Fruit fly (Drosophila melanogaster) whole organism, embryonic: ENCODE measurements around the gene CG14882.
A peak's percentile ranks its signal among the peaks of the same experiment; 100 is the strongest.

Source experiments
- Bdp1 ChIP-seq: fragments of 200-800 bp; sonication (Bioruptor generic); optimal IDR thresholded peaks from 3 replicates; lab custom pipeline; 2016; ENCODE audit warnings: missing biosample characterization, missing genetic modification characterization
- Bteb2 ChIP-seq: fragments of 200-800 bp; sonication (Bioruptor generic); optimal IDR thresholded peaks from 2 replicates; lab custom pipeline; 2016; ENCODE audit warnings: missing biosample characterization, missing genetic modification characterization
- CG10209 ChIP-seq: fragments of 200-800 bp; sonication (Bioruptor generic); optimal IDR thresholded peaks from 3 replicates; lab custom pipeline; 2017; ENCODE audit warnings: missing biosample characterization, mild to moderate bottlenecking, missing genetic modification characterization, missing genetic modification reagents
- CG11085 ChIP-seq: fragments of 200-800 bp; sonication (Bioruptor generic); IDR thresholded peaks from 2 replicates; pipeline ENCODE4 v1.3.6; 2022; ENCODE audit warnings: missing biosample characterization, missing genetic modification characterization
- CG11093 ChIP-seq: fragments of 200-800 bp; sonication (Bioruptor generic); IDR thresholded peaks from 3 replicates; pipeline ENCODE4 v1.3.6; 2022; ENCODE audit warnings: missing biosample characterization, missing genetic modification characterization
- CG12155 ChIP-seq: fragments of 200-800 bp; sonication (Bioruptor generic); optimal IDR thresholded peaks from 3 replicates; lab custom pipeline; 2016; ENCODE audit warnings: missing biosample characterization, missing genetic modification characterization
- CG17186 ChIP-seq: fragments of 200-800 bp; sonication (Bioruptor generic); optimal IDR thresholded peaks from 3 replicates; lab custom pipeline; 2017; ENCODE audit warnings: missing biosample characterization, missing genetic modification reagents, missing genetic modification characterization
- CG17359 ChIP-seq: fragments of 200-800 bp; sonication (Bioruptor generic); optimal IDR thresholded peaks from 3 replicates; lab custom pipeline; 2018; ENCODE audit warnings: missing biosample characterization, mild to moderate bottlenecking, missing genetic modification characterization, moderate library complexity
- CG17612 ChIP-seq: fragments of 200-800 bp; sonication (Bioruptor generic); IDR thresholded peaks from 2 replicates; pipeline ENCODE4 v1.3.6; 2022; ENCODE audit warnings: missing biosample characterization, missing genetic modification characterization
- CG2712 ChIP-seq: fragments of 200-800 bp; optimal IDR thresholded peaks from 3 replicates; lab custom pipeline; 2019; ENCODE audit warnings: missing biosample characterization, mild to moderate bottlenecking, missing genetic modification characterization, moderate library complexity
- CG30431 ChIP-seq: fragments of 200-800 bp; sonication (Bioruptor generic); optimal IDR thresholded peaks from 2 replicates; lab custom pipeline; 2017; ENCODE audit warnings: missing biosample characterization, missing genetic modification characterization
- CG31365 ChIP-seq: fragments of 200-800 bp; sonication (Bioruptor generic); optimal IDR thresholded peaks from 2 replicates; lab custom pipeline; 2018; ENCODE audit warnings: missing biosample characterization, mild to moderate bottlenecking, missing genetic modification characterization
- CG32772 ChIP-seq: fragments of 200-800 bp; sonication (Bioruptor generic); IDR thresholded peaks from 2 replicates; pipeline ENCODE4 v1.3.6; 2022; ENCODE audit warnings: missing biosample characterization, missing genetic modification characterization
- CG33213 ChIP-seq: fragments of 200-800 bp; sonication (Bioruptor generic); optimal IDR thresholded peaks from 3 replicates; lab custom pipeline; 2016; ENCODE audit warnings: missing biosample characterization, missing genetic modification characterization
- CG3847 ChIP-seq: fragments of 200-800 bp; sonication (Bioruptor generic); IDR thresholded peaks from 2 replicates; pipeline ENCODE4 v1.3.6; 2022; ENCODE audit warnings: missing biosample characterization, missing genetic modification characterization
- CG4404 ChIP-seq: fragments of 200-800 bp; sonication (Bioruptor generic); IDR thresholded peaks from 2 replicates; pipeline ENCODE4 v1.3.6; 2022; ENCODE audit warnings: missing biosample characterization, missing genetic modification characterization
- CG6765 ChIP-seq: fragments of 200-800 bp; sonication (Bioruptor generic); optimal IDR thresholded peaks from 3 replicates; lab custom pipeline; 2017; ENCODE audit warnings: missing biosample characterization, mild to moderate bottlenecking, missing genetic modification characterization
- CG7987 ChIP-seq: fragments of 200-800 bp; sonication (Bioruptor generic); optimal IDR thresholded peaks from 2 replicates; lab custom pipeline; 2018; ENCODE audit warnings: missing biosample characterization, mild to moderate bottlenecking, missing genetic modification characterization, moderate library complexity
- CG9817 ChIP-seq: fragments of 200-800 bp; sonication (Bioruptor generic); optimal IDR thresholded peaks from 2 replicates; lab custom pipeline; 2018; ENCODE audit warnings: missing biosample characterization, mild to moderate bottlenecking, missing genetic modification characterization, moderate library complexity
- CG9932 ChIP-seq: fragments of 200-800 bp; sonication (Bioruptor generic); IDR thresholded peaks from 2 replicates; pipeline ENCODE4 v1.3.6; 2022; ENCODE audit warnings: missing biosample characterization, missing genetic modification characterization
- D ChIP-seq, 2 experiments: fragments of 200-800 bp in 1 of 2; fragments of >200 bp in 1 of 2; sonication (Bioruptor generic) in 1 of 2; optimal IDR thresholded peaks; 2 replicates in 1 of 2; 3 replicates in 1 of 2; lab custom pipeline; 2017; ENCODE audit warnings: mild to moderate bottlenecking in 1 of 2, missing biosample characterization in 1 of 2, missing genetic modification characterization in 1 of 2, missing genetic modification reagents in 1 of 2
- Dad ChIP-seq: fragments of 200-800 bp; sonication (Bioruptor generic); optimal IDR thresholded peaks from 3 replicates; lab custom pipeline; 2016; ENCODE audit warnings: missing biosample characterization, missing genetic modification characterization
- Dbx ChIP-seq: fragments of 200-800 bp; sonication (Bioruptor generic); IDR thresholded peaks from 3 replicates; pipeline ENCODE4 v1.3.6; 2022; ENCODE audit warnings: missing biosample characterization, missing genetic modification characterization
- Dp ChIP-seq: fragments of 200-800 bp; sonication (Bioruptor generic); optimal IDR thresholded peaks from 2 replicates; lab custom pipeline; 2018; ENCODE audit warnings: missing biosample characterization, mild to moderate bottlenecking, missing genetic modification characterization, moderate library complexity
- Ets65A ChIP-seq: fragments of 200-800 bp; sonication (Bioruptor generic); peaks from one replicate; lab custom pipeline; 2016; ENCODE audit warnings: missing biosample characterization, missing genetic modification characterization
- HmgZ ChIP-seq: fragments of 200-800 bp; sonication (Bioruptor generic); optimal IDR thresholded peaks from 2 replicates; lab custom pipeline; 2018; ENCODE audit warnings: missing biosample characterization, mild to moderate bottlenecking, missing genetic modification characterization
- MBD-R2 ChIP-seq: fragments of 200-800 bp; sonication (Bioruptor generic); IDR thresholded peaks from 2 replicates; pipeline ENCODE4 v1.3.6; 2022; ENCODE audit warnings: missing biosample characterization, missing genetic modification characterization
- Myb ChIP-seq: fragments of 200-800 bp; sonication (Bioruptor generic); optimal IDR thresholded peaks from 2 replicates; lab custom pipeline; 2016; ENCODE audit warnings: missing biosample characterization, missing genetic modification characterization
- Sox102F ChIP-seq: fragments of 200-800 bp; sonication (Bioruptor generic); optimal IDR thresholded peaks from 2 replicates; lab custom pipeline; 2018; ENCODE audit warnings: missing biosample characterization, mild to moderate bottlenecking, missing genetic modification characterization, moderate library complexity
- Taf1 ChIP-seq: fragments of 200-800 bp; sonication (Bioruptor generic); IDR thresholded peaks from 2 replicates; pipeline ENCODE4 v1.3.6; 2022; ENCODE audit warnings: missing biosample characterization, missing genetic modification characterization
- Xrp1 ChIP-seq: fragments of 200-800 bp; sonication (Bioruptor generic); IDR thresholded peaks from 2 replicates; pipeline ENCODE4 v1.3.6; 2022; ENCODE audit warnings: missing biosample characterization, missing genetic modification characterization
- cas ChIP-seq: fragments of 200-800 bp; sonication (Bioruptor generic); IDR thresholded peaks from 2 replicates; pipeline ENCODE4 v1.3.6; 2022; ENCODE audit warnings: missing biosample characterization, missing genetic modification characterization
- chn ChIP-seq: fragments of 200-800 bp; sonication (Bioruptor generic); optimal IDR thresholded peaks from 2 replicates; lab custom pipeline; 2016; ENCODE audit warnings: missing biosample characterization, missing genetic modification characterization
- disco-r ChIP-seq: fragments of 200-800 bp; sonication (Bioruptor generic); optimal IDR thresholded peaks from 2 replicates; lab custom pipeline; 2016; ENCODE audit warnings: missing biosample characterization, missing genetic modification characterization
- dpn ChIP-seq, 2 experiments: fragments of 200-800 bp; sonication (Bioruptor generic); optimal IDR thresholded peaks; 3 replicates each; lab custom pipeline; 2016; ENCODE audit warnings: missing biosample characterization in 2 of 2, missing genetic modification characterization in 2 of 2
- ewg ChIP-seq: fragments of 200-800 bp; sonication (Bioruptor generic); optimal IDR thresholded peaks from 3 replicates; lab custom pipeline; 2017; ENCODE audit warnings: mild to moderate bottlenecking, missing biosample characterization, missing genetic modification reagents, missing genetic modification characterization
- grn ChIP-seq: fragments of 200-800 bp; sonication (Bioruptor generic); optimal IDR thresholded peaks from 3 replicates; lab custom pipeline; 2017; ENCODE audit warnings: missing biosample characterization, missing genetic modification characterization
- her ChIP-seq: fragments of 200-800 bp; sonication (Bioruptor generic); optimal IDR thresholded peaks from 2 replicates; lab custom pipeline; 2016; ENCODE audit warnings: missing biosample characterization, missing genetic modification characterization
- lbe ChIP-seq: fragments of 200-800 bp; sonication (Bioruptor generic); optimal IDR thresholded peaks from 2 replicates; lab custom pipeline; 2016; ENCODE audit warnings: missing biosample characterization, mild to moderate bottlenecking, missing genetic modification characterization
- nom ChIP-seq: fragments of 200-800 bp; sonication (Bioruptor generic); optimal IDR thresholded peaks from 2 replicates; lab custom pipeline; 2017; ENCODE audit warnings: missing biosample characterization, missing genetic modification characterization, mild to moderate bottlenecking, moderate library complexity, missing genetic modification reagents
- otp ChIP-seq: fragments of 200-800 bp; sonication (Bioruptor generic); IDR thresholded peaks from 3 replicates; pipeline ENCODE4, ENCODE4 v1.3.6; 2022; ENCODE audit warnings: missing biosample characterization, missing genetic modification characterization
- pfk ChIP-seq: fragments of 200-800 bp; sonication (Bioruptor generic); optimal IDR thresholded peaks from 2 replicates; lab custom pipeline; 2018; ENCODE audit warnings: missing biosample characterization, mild to moderate bottlenecking, missing genetic modification characterization, moderate library complexity
- pita ChIP-seq: fragments of 200-800 bp; sonication (Bioruptor generic); optimal IDR thresholded peaks from 2 replicates; lab custom pipeline; 2017; ENCODE audit warnings: missing biosample characterization, mild to moderate bottlenecking, missing genetic modification characterization
- scrt ChIP-seq: fragments of 200-800 bp; sonication (Bioruptor generic); optimal IDR thresholded peaks from 2 replicates; lab custom pipeline; 2018; ENCODE audit warnings: missing biosample characterization, mild to moderate bottlenecking, missing genetic modification characterization, moderate library complexity
- sisA ChIP-seq: fragments of 200-800 bp; sonication (Bioruptor generic); IDR thresholded peaks from 2 replicates; pipeline ENCODE4 v1.3.6; 2022; ENCODE audit warnings: missing biosample characterization, missing genetic modification characterization
- ssp ChIP-seq: fragments of 200-800 bp; sonication (Bioruptor generic); IDR thresholded peaks from 2 replicates; pipeline ENCODE4 v1.3.6; 2022; ENCODE audit warnings: missing biosample characterization, missing genetic modification characterization
- tap ChIP-seq: fragments of 200-800 bp; optimal IDR thresholded peaks from 3 replicates; lab custom pipeline; 2019; ENCODE audit warnings: missing biosample characterization, mild to moderate bottlenecking, missing genetic modification characterization, moderate library complexity
- trh ChIP-seq: fragments of 200-800 bp; sonication (Bioruptor generic); optimal IDR thresholded peaks from 2 replicates; lab custom pipeline; 2016; ENCODE audit warnings: missing biosample characterization, missing genetic modification characterization
- tx ChIP-seq: fragments of 200-800 bp; sonication (Bioruptor generic); optimal IDR thresholded peaks from 2 replicates; lab custom pipeline; 2016; ENCODE audit warnings: missing biosample characterization, missing genetic modification characterization
- zen ChIP-seq: fragments of 200-800 bp; sonication (Bioruptor generic); optimal IDR thresholded peaks from 3 replicates; lab custom pipeline; 2018; ENCODE audit warnings: missing biosample characterization, mild to moderate bottlenecking, missing genetic modification characterization, moderate library complexity
- zfh1 ChIP-seq: fragments of 200-800 bp; sonication (Bioruptor generic); IDR thresholded peaks from 3 replicates; pipeline ENCODE4 v1.3.6; 2022; ENCODE audit warnings: missing biosample characterization, missing genetic modification characterization

CG14882 gene

DNA sequence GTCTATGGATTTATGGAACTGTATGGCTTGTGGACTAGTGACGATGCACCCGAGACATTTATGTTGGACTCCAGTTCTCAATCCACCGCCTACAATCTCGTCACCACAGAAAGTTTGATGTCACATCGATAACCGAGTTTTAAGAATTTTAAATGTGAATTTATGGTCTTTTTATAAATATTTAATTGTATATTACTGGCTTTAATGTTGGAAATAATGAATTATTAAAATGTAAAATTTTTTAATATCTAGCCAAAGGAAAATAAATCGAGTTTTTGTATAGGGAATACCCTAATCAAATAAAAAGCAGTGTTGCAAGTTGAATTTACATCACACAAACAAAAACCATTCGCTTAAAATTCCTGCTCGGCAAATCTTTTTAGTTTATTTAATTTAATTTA is 10.3 kb upstream of the CG14882 start, which contains the start of gene Fntb (continued):
- no peak for TF ChIP-seq pfk (GFP tag; lab: Kevin White, UChicago)
- TF ChIP-seq cas (GFP tag; lab: Robert Waterston, UW), result no peak
- TF ChIP-seq Dbx (GFP tag; lab: Robert Waterston, UW), result peak; percentile 65; the same call in 2 of the 3 replicates
- no peak for TF ChIP-seq disco-r (GFP tag; lab: Kevin White, UChicago)
- TF ChIP-seq Myb (GFP tag; lab: Kevin White, UChicago), result no peak
- TF ChIP-seq lbe, result peak; percentile 35
- TF ChIP-seq Xrp1, result peak; percentile 64; the same call in 1 of the 2 replicates
- TF ChIP-seq D (optimal IDR thresholded peaks at IDR 0.05; lab: Kevin White, UChicago), result no peak
- TF ChIP-seq D (GFP tag; optimal IDR thresholded peaks at IDR 0.05; lab: Kevin White, UChicago), result peak; percentile 57
- TF ChIP-seq ewg (GFP tag; lab: Kevin White, UChicago), result peak; percentile 25
- TF ChIP-seq CG30431 (GFP tag; lab: Kevin White, UChicago), result peak; percentile 39
- peak; percentile 66 for TF ChIP-seq CG9817 (tag; lab: Kevin White, UChicago)
- TF ChIP-seq CG31365 (tag; lab: Kevin White, UChicago), result peak; percentile 12
- peak; percentile 46 for TF ChIP-seq scrt (GFP tag; lab: Kevin White, UChicago)
- peak; percentile 72 for TF ChIP-seq HmgZ (tag; lab: Kevin White, UChicago)
- TF ChIP-seq tx (GFP tag; lab: Kevin White, UChicago), result no peak
- TF ChIP-seq chn (GFP tag; lab: Kevin White, UChicago), result peak; percentile 32
- TF ChIP-seq zfh1 (GFP tag; lab: Robert Waterston, UW), result 0 out of 3 replicates have a peak, but pooled peaks have one; percentile 15
- no peak for TF ChIP-seq CG11093
- TF ChIP-seq CG2712 (tag; lab: Kevin White, UChicago), result peak; percentile 81
- peak; percentile 44; the same call in 1 of the 2 replicates for TF ChIP-seq ssp (GFP tag; lab: Robert Waterston, UW)
- no peak for TF ChIP-seq Sox102F
- TF ChIP-seq CG17186 (GFP tag; lab: Kevin White, UChicago), result peak; percentile 20
- no peak for TF ChIP-seq pita
- TF ChIP-seq CG11085 (GFP tag; lab: Robert Waterston, UW), result 0 out of 2 replicates have a peak, but pooled peaks have one; percentile 15
- TF ChIP-seq MBD-R2 (GFP tag; lab: Robert Waterston, UW), result peak; percentile 72
- peak; percentile 40 for TF ChIP-seq CG6765
- TF ChIP-seq tap (tag; lab: Kevin White, UChicago), result no peak
- no peak for TF ChIP-seq Taf1 (GFP tag; lab: Robert Waterston, UW)
- peak; percentile 56 for TF ChIP-seq zen (tag; lab: Kevin White, UChicago)
- no peak for TF ChIP-seq grn (GFP tag; lab: Kevin White, UChicago)
- peak; percentile 95 for TF ChIP-seq Ets65A (GFP tag; lab: Kevin White, UChicago)
- TF ChIP-seq dpn (GFP tag; optimal IDR thresholded peaks at IDR 0.05; lab: Kevin White, UChicago), result peak in 1 of 2 experiments; percentile 66
- TF ChIP-seq nom (GFP tag; lab: Kevin White, UChicago), result peak; percentile 34
- TF ChIP-seq Dad (GFP tag; lab: Kevin White, UChicago), result no peak
- TF ChIP-seq CG32772 (GFP tag; lab: Robert Waterston, UW), result peak; percentile 52; the same call in 1 of the 2 replicates
- no peak for TF ChIP-seq CG7987 (GFP tag; lab: Kevin White, UChicago)
- no peak for TF ChIP-seq CG4404 (GFP tag; lab: Robert Waterston, UW)
- TF ChIP-seq CG9932 (GFP tag; lab: Robert Waterston, UW), result peak; percentile 71
- peak; percentile 62 for TF ChIP-seq CG12155
- TF ChIP-seq CG3847 (GFP tag; lab: Robert Waterston, UW), result peak; percentile 76
- TF ChIP-seq trh, result no peak
- TF ChIP-seq sisA (GFP tag; lab: Robert Waterston, UW), result peak; percentile 66
- no peak for TF ChIP-seq CG17612 (GFP tag; lab: Robert Waterston, UW)
- no peak for TF ChIP-seq her (GFP tag; lab: Kevin White, UChicago)
- TF ChIP-seq CG17359, result peak; percentile 79
- TF ChIP-seq Bdp1 (GFP tag; lab: Kevin White, UChicago), result no peak
- no peak for TF ChIP-seq CG33213 (GFP tag; lab: Kevin White, UChicago)
- peak; percentile 73 for TF ChIP-seq CG10209 (GFP tag; lab: Kevin White, UChicago)
- TF ChIP-seq Dp (GFP tag; lab: Kevin White, UChicago), result no peak
- TF ChIP-seq Bteb2, result peak; percentile 48
- TF ChIP-seq otp (GFP tag; lab: Robert Waterston, UW), result no peak
